Worm (Caenorhabditis elegans): ENCODE data around the gene ZK177.1.

DNA sequence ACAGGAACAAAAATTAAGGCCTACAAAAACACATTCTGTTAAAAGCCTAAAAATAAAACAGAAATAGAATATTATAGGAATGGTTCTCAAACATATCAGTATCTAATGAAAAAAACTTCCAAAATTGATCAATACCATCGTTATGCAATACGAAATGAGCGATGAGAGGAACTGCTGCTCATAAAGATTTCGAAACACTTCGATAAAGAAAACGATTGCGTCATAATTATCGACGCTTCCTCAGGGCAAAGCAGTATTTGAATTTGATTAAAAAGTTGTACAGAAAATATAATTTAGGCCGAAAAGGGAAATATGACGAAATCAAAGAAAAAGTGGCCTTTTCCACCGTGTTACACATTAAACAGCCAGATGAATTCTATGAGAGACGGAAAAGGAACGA is 9.9 kb upstream of the ZK177.1 start:
- TF ChIP-seq nhr-90 (tag; optimal IDR thresholded peaks at IDR 0.05; ENCODE audit: poor library complexity) (no peak), mep-1 (tag; optimal IDR thresholded peaks at IDR 0.05) (no peak), lsy-2 (tag; optimal IDR thresholded peaks at IDR 0.05) (no peak), xbp-1 (tag; optimal IDR thresholded peaks at IDR 0.05) (no peak), hpl-2 (GFP tag; optimal IDR thresholded peaks at IDR 0.05) (no peak), lir-3 (tag; optimal IDR thresholded peaks at IDR 0.05; ENCODE audit: poor library complexity) (no peak), fkh-10 (GFP tag; optimal IDR thresholded peaks at IDR 0.05) (no peak), pqm-1 (tag; optimal IDR thresholded peaks at IDR 0.05) (no peak), alr-1 (tag; optimal IDR thresholded peaks at IDR 0.05; ENCODE audit: borderline replicate concordance) (no peak), Y116A8C.19 (tag; optimal IDR thresholded peaks at IDR 0.05; ENCODE audit: borderline replicate concordance) (no peak), unc-98 (GFP tag; IDR thresholded peaks at IDR 0.05) (no peak), lin-35 (GFP tag; optimal IDR thresholded peaks at IDR 0.05) (no peak)
